Fruit fly (Drosophila melanogaster): Measurements from ENCODE around the gene Smg6.
A peak's percentile ranks its signal among the peaks of the same experiment; 100 is the strongest.

The Smg6 gene

dm6 chr3R:25056016-25056415, 22.8 kb upstream of the Smg6 start, which contains the start of the genes CG31111 and stac (continued):
- no peak for TF ChIP-seq ham (GFP tag; IDR thresholded peaks at IDR 0.05)
- TF ChIP-seq D19A (tag; optimal IDR thresholded peaks at IDR 0.05), result no peak
- no peak for TF ChIP-seq ash1 (GFP tag; optimal IDR thresholded peaks at IDR 0.05)
- peak in 1 of 2 experiments; percentile 10 for TF ChIP-seq Eip74EF (GFP tag; optimal IDR thresholded peaks at IDR 0.05)
- no peak for TF ChIP-seq Hr3 (GFP tag; optimal IDR thresholded peaks at IDR 0.05)
- TF ChIP-seq CG33213 (GFP tag; optimal IDR thresholded peaks at IDR 0.05), result no peak
- TF ChIP-seq CG1792 (GFP tag; optimal IDR thresholded peaks at IDR 0.05), result no peak
- no peak for TF ChIP-seq E2f2 (GFP tag; IDR thresholded peaks at IDR 0.05)
- TF ChIP-seq dm (GFP tag; optimal IDR thresholded peaks at IDR 0.05), result no peak
- peak; percentile 38 for TF ChIP-seq YL-1 (GFP tag; optimal IDR thresholded peaks at IDR 0.05)
- no peak for TF ChIP-seq sc (optimal IDR thresholded peaks at IDR 0.05)
- no peak for TF ChIP-seq sc (GFP tag; optimal IDR thresholded peaks at IDR 0.05)
- no peak for TF ChIP-seq Sin3A (optimal IDR thresholded peaks at IDR 0.05)
- no peak for TF ChIP-seq CG6254 (GFP tag; optimal IDR thresholded peaks at IDR 0.05)
- TF ChIP-seq nom (GFP tag; optimal IDR thresholded peaks at IDR 0.05), result no peak
- TF ChIP-seq lbe (GFP tag; optimal IDR thresholded peaks at IDR 0.05), result peak; percentile 49
- peak; percentile 53 for TF ChIP-seq sens (GFP tag)
- TF ChIP-seq tna (GFP tag; IDR thresholded peaks at IDR 0.05; ENCODE audit: partially characterized antibody), result no peak
- TF ChIP-seq croc (GFP tag; conservative IDR thresholded peaks at IDR 0.05), result no peak
- TF ChIP-seq CG7271 (tag; optimal IDR thresholded peaks at IDR 0.05), result no peak
- TF ChIP-seq CG12155 (GFP tag; optimal IDR thresholded peaks at IDR 0.05), result no peak
- no peak for TF ChIP-seq Dfd (GFP tag; optimal IDR thresholded peaks at IDR 0.05)
- TF ChIP-seq CG9437 (GFP tag; optimal IDR thresholded peaks at IDR 0.05), result no peak
- peak; percentile 98 for TF ChIP-seq CG2116 (GFP tag; optimal IDR thresholded peaks at IDR 0.05)
- no peak for TF ChIP-seq lola (GFP tag; optimal IDR thresholded peaks at IDR 0.05)
- no peak for TF ChIP-seq CG3726 (GFP tag; IDR thresholded peaks at IDR 0.05)
- no peak for TF ChIP-seq Optix (GFP tag; IDR thresholded peaks at IDR 0.05)
- TF ChIP-seq CG4854 (GFP tag; optimal IDR thresholded peaks at IDR 0.05), result no peak
- TF ChIP-seq vnd (GFP tag; IDR thresholded peaks at IDR 0.05; ENCODE audit: partially characterized antibody), result no peak
- TF ChIP-seq CG10147 (GFP tag; optimal IDR thresholded peaks at IDR 0.05), result peak; percentile 44
- TF ChIP-seq Lpt (GFP tag; optimal IDR thresholded peaks at IDR 0.05), result no peak
- TF ChIP-seq CG3838 (GFP tag; optimal IDR thresholded peaks at IDR 0.05), result no peak
- TF ChIP-seq grau (tag; optimal IDR thresholded peaks at IDR 0.05), result peak; percentile 14
- TF ChIP-seq CG17912 (GFP tag; optimal IDR thresholded peaks at IDR 0.05), result no peak
- peak; percentile 29 for TF ChIP-seq exex (tag; optimal IDR thresholded peaks at IDR 0.05)
- no peak for TF ChIP-seq Meics (GFP tag; optimal IDR thresholded peaks at IDR 0.05)
- no peak for TF ChIP-seq CG8359 (GFP tag; optimal IDR thresholded peaks at IDR 0.05; ENCODE audit: borderline replicate concordance)
- no peak for TF ChIP-seq nerfin-2 (GFP tag; IDR thresholded peaks at IDR 0.05; ENCODE audit: partially characterized antibody)
- no peak for TF ChIP-seq CG9932 (GFP tag; IDR thresholded peaks at IDR 0.05)
- no peak for TF ChIP-seq CG16815 (GFP tag; optimal IDR thresholded peaks at IDR 0.05)
- TF ChIP-seq Hmx (GFP tag; optimal IDR thresholded peaks at IDR 0.05), result peak; percentile 42
- TF ChIP-seq CG10274 (GFP tag; optimal IDR thresholded peaks at IDR 0.05), result no peak
- TF ChIP-seq CTCF (GFP tag; optimal IDR thresholded peaks at IDR 0.05), result no peak
- no peak for TF ChIP-seq CG8388 (GFP tag; optimal IDR thresholded peaks at IDR 0.05)
- TF ChIP-seq danr (GFP tag; IDR thresholded peaks at IDR 0.05), result no peak
- TF ChIP-seq CG31441 (GFP tag; IDR thresholded peaks at IDR 0.05), result no peak; the same call in 1 of the 2 replicates
- TF ChIP-seq ftz-f1 (GFP tag; optimal IDR thresholded peaks at IDR 0.05), result no peak
- TF ChIP-seq NFAT (GFP tag; IDR thresholded peaks at IDR 0.05), result no peak
- TF ChIP-seq pho (GFP tag; optimal IDR thresholded peaks at IDR 0.05), result no peak
- no peak for TF ChIP-seq Six4 (GFP tag; optimal IDR thresholded peaks at IDR 0.05)
- TF ChIP-seq cato (GFP tag; optimal IDR thresholded peaks at IDR 0.05; ENCODE audit: borderline replicate concordance), result no peak
- TF ChIP-seq CG18262 (tag; optimal IDR thresholded peaks at IDR 0.05), result no peak

Data from whole organism, embryonic.